Fruit fly (Drosophila melanogaster) whole organism, wandering third instar larva: ENCODE data around the gene wge.

Source experiments
- Abd-B ChIP-seq: fragments of >200 bp; optimal IDR thresholded peaks from 2 replicates; lab custom pipeline; 2017; ENCODE audit warnings: missing biosample characterization, missing genetic modification characterization
- CG32264 ChIP-seq: fragments of 200-800 bp; sonication (Bioruptor generic); optimal IDR thresholded peaks from 2 replicates; lab custom pipeline; 2016; ENCODE audit warnings: missing biosample characterization, missing genetic modification characterization
- Hnf4 ChIP-seq: fragments of 200-800 bp; sonication (Bioruptor generic); optimal IDR thresholded peaks from 2 replicates; lab custom pipeline; 2016; ENCODE audit warnings: missing biosample characterization, mild to moderate bottlenecking, missing genetic modification characterization
- Vsx2 ChIP-seq: fragments of 200-300, 225-300 bp; sonication (Bioruptor generic); optimal IDR thresholded peaks from 2 replicates; lab custom pipeline; 2018; ENCODE audit warnings: missing biosample characterization, missing genetic modification characterization; ENCODE audit not compliant: partially characterized antibody
- br ChIP-seq: fragments of 200-800 bp; sonication (Bioruptor generic); optimal IDR thresholded peaks from 2 replicates; lab custom pipeline; 2016; ENCODE audit warnings: missing biosample characterization, missing genetic modification characterization
- dl ChIP-seq, 2 experiments: fragments of 175-275, 200-275 bp in 1 of 2; fragments of 200-275 bp in 1 of 2; sonication (Bioruptor generic); optimal IDR thresholded peaks; lab custom pipeline; 2018; ENCODE audit warnings: mild to moderate bottlenecking in 2 of 2, missing biosample characterization in 2 of 2, missing genetic modification characterization in 2 of 2, moderate library complexity in 2 of 2; ENCODE audit not compliant: partially characterized antibody in 2 of 2, insufficient read depth in 1 of 2
- jim ChIP-seq: fragments of 175-275, 200-325 bp; sonication (Bioruptor generic); optimal IDR thresholded peaks from 2 replicates; lab custom pipeline; 2016; ENCODE audit warnings: missing biosample characterization, mild to moderate bottlenecking, missing genetic modification characterization
- pan ChIP-seq: fragments of >200 bp; optimal IDR thresholded peaks from 2 replicates; lab custom pipeline; 2017
- psq ChIP-seq: fragments of 200-800 bp; sonication (Bioruptor generic); optimal IDR thresholded peaks from 3 replicates; lab custom pipeline; 2017; ENCODE audit warnings: missing biosample characterization, mild to moderate bottlenecking, missing genetic modification characterization, moderate library complexity
- sage ChIP-seq: fragments of 200-800 bp; sonication (Bioruptor generic); optimal IDR thresholded peaks from 2 replicates; lab custom pipeline; 2016; ENCODE audit warnings: missing biosample characterization, mild to moderate bottlenecking, missing genetic modification characterization
- usp ChIP-seq: fragments of >200 bp; optimal IDR thresholded peaks from 2 replicates; lab custom pipeline; 2017; ENCODE audit warnings: missing biosample characterization, missing genetic modification characterization
- woc ChIP-seq: sonication (Bioruptor generic); optimal IDR thresholded peaks from 2 replicates; lab custom pipeline; 2016; ENCODE audit warnings: missing biosample characterization, mild to moderate bottlenecking, missing genetic modification characterization

dm6 chr3R:22767599-22767998 lies 46.6 kb upstream of the wge start, which contains the start of gene CG13841:
- TF ChIP-seq woc (GFP tag; lab: Kevin White, UChicago) = no peak
- TF ChIP-seq pan = no peak
- no peak for TF ChIP-seq jim
- TF ChIP-seq Hnf4 (GFP tag; lab: Kevin White, UChicago) = no peak
- no peak for TF ChIP-seq CG32264 (GFP tag; lab: Kevin White, UChicago)
- no peak for TF ChIP-seq dl (GFP tag; optimal IDR thresholded peaks at IDR 0.05; lab: Kevin White, UChicago; ENCODE audit: insufficient read depth in 1 of 2, partially characterized antibody in 2 of 2)
- TF ChIP-seq Vsx2 (GFP tag; lab: Kevin White, UChicago) = no peak
- TF ChIP-seq psq (GFP tag; lab: Kevin White, UChicago) = no peak
- no peak for TF ChIP-seq br (GFP tag; lab: Kevin White, UChicago)
- TF ChIP-seq usp (GFP tag; lab: Kevin White, UChicago) = no peak
- no peak for TF ChIP-seq sage
- TF ChIP-seq Abd-B = no peak
